Fruit fly (Drosophila melanogaster): ENCODE results near the gene Usp2.

The Usp2 gene

dm6 chrX:22491028-22491769 lies 35.6 kb downstream of the Usp2 start (continued):
- TF ChIP-seq hkb (optimal IDR thresholded peaks at IDR 0.05), result no peak
- no peak for TF ChIP-seq hkb (GFP tag; IDR thresholded peaks at IDR 0.05)
- TF ChIP-seq dpn (GFP tag; optimal IDR thresholded peaks at IDR 0.05), result peak in 1 of 2 experiments; percentile 61
- TF ChIP-seq Chrac-16 (GFP tag; optimal IDR thresholded peaks at IDR 0.05), result peak; percentile 23
- peak; percentile 38 for TF ChIP-seq Fer3 (tag; optimal IDR thresholded peaks at IDR 0.05)
- TF ChIP-seq Hr51 (GFP tag; optimal IDR thresholded peaks at IDR 0.05), result peak in 1 of 2 experiments; percentile 73
- TF ChIP-seq grau (tag; optimal IDR thresholded peaks at IDR 0.05), result peak; percentile 78
- peak; percentile 62 for TF ChIP-seq fd96Cb (tag; optimal IDR thresholded peaks at IDR 0.05)
- peak; percentile 17 for TF ChIP-seq caup (GFP tag; optimal IDR thresholded peaks at IDR 0.05; ENCODE audit: severe bottlenecking)
- no peak for TF ChIP-seq Taf1 (GFP tag; IDR thresholded peaks at IDR 0.05)
- peak; percentile 17; the same call in 1 of the 2 replicates for TF ChIP-seq MBD-R2 (GFP tag; IDR thresholded peaks at IDR 0.05)
- TF ChIP-seq CG10979 (tag; optimal IDR thresholded peaks at IDR 0.05), result peak; percentile 72
- peak; percentile 72 for TF ChIP-seq HHEX (GFP tag; optimal IDR thresholded peaks at IDR 0.05)
- TF ChIP-seq wdn (GFP tag; IDR thresholded peaks at IDR 0.05), result no peak
- peak; percentile 23; the same call in 1 of the 2 replicates for TF ChIP-seq Bgb (GFP tag; IDR thresholded peaks at IDR 0.05; ENCODE audit: partially characterized antibody)
- TF ChIP-seq CG13424 (tag; optimal IDR thresholded peaks at IDR 0.05), result peak; percentile 64
- peak; percentile 73 for TF ChIP-seq row (GFP tag; IDR thresholded peaks at IDR 0.05)
- peak; percentile 41 for TF ChIP-seq cwo (GFP tag; optimal IDR thresholded peaks at IDR 0.05)
- peak; percentile 63 for TF ChIP-seq CG4424 (GFP tag; optimal IDR thresholded peaks at IDR 0.05)
- no peak for TF ChIP-seq p53 (GFP tag; optimal IDR thresholded peaks at IDR 0.05)
- TF ChIP-seq CG15696 (tag; optimal IDR thresholded peaks at IDR 0.05), result no peak
- peak; percentile 30 for TF ChIP-seq CG2116 (GFP tag; optimal IDR thresholded peaks at IDR 0.05)

- TF ChIP-seq ash1 (GFP tag; optimal IDR thresholded peaks at IDR 0.05) (no peak), gfzf (GFP tag; optimal IDR thresholded peaks at IDR 0.05) (peak; percentile 30), Atf-2 (GFP tag; optimal IDR thresholded peaks at IDR 0.05) (no peak), stwl (tag; optimal IDR thresholded peaks at IDR 0.05) (peak; percentile 91), CG3065 (GFP tag; optimal IDR thresholded peaks at IDR 0.05) (peak; percentile 17), H15 (GFP tag; IDR thresholded peaks at IDR 0.05) (no peak), CG10366 (GFP tag; IDR thresholded peaks at IDR 0.05) (no peak)
Observed at dm6 chrX:22499557-22499956, 44.0 kb downstream of the Usp2 start.

- TF ChIP-seq BEAF-32 (GFP tag; optimal IDR thresholded peaks at IDR 0.05) (no peak), lov (optimal IDR thresholded peaks at IDR 0.05) (no peak), lov (GFP tag; IDR thresholded peaks at IDR 0.05) (no peak), CG2199 (GFP tag; IDR thresholded peaks at IDR 0.05) (peak; percentile 100), cg (GFP tag; optimal IDR thresholded peaks at IDR 0.05) (peak; percentile 47), HmgD (GFP tag; optimal IDR thresholded peaks at IDR 0.05) (no peak)
Observed at dm6 chrX:22502225-22502624, 46.6 kb downstream of the Usp2 start.

dm6 chrX:22509085-22509484 lies 53.5 kb downstream of the Usp2 start:
- no peak for TF ChIP-seq Neu2 (GFP tag; optimal IDR thresholded peaks at IDR 0.05; ENCODE audit: borderline replicate concordance)
- peak; percentile 37 for TF ChIP-seq CG4820 (GFP tag; optimal IDR thresholded peaks at IDR 0.05)
- peak; percentile 10 to 20 for TF ChIP-seq Pdp1 (GFP tag; optimal IDR thresholded peaks at IDR 0.05)
- TF ChIP-seq p53 (GFP tag; optimal IDR thresholded peaks at IDR 0.05), result no peak
- peak; percentile 10 for TF ChIP-seq CG12769 (tag; optimal IDR thresholded peaks at IDR 0.05)
- peak; percentile 41 for TF ChIP-seq CG13424 (tag; optimal IDR thresholded peaks at IDR 0.05)
- TF ChIP-seq hb (GFP tag; IDR thresholded peaks at IDR 0.05; ENCODE audit: partially characterized antibody), result no peak
- TF ChIP-seq jing (GFP tag; optimal IDR thresholded peaks at IDR 0.05), result no peak
- no peak for TF ChIP-seq kah (GFP tag; optimal IDR thresholded peaks at IDR 0.05)
- peak; percentile 9 for TF ChIP-seq CG15601 (tag; optimal IDR thresholded peaks at IDR 0.05)
- no peak for TF ChIP-seq lov (optimal IDR thresholded peaks at IDR 0.05)
- TF ChIP-seq lov (GFP tag; IDR thresholded peaks at IDR 0.05), result no peak
- peak; percentile 32; the same call in 2 of the 3 replicates for TF ChIP-seq dysf (GFP tag; IDR thresholded peaks at IDR 0.05)
- TF ChIP-seq tap (tag; optimal IDR thresholded peaks at IDR 0.05), result peak; percentile 18
- TF ChIP-seq CG6689 (GFP tag; IDR thresholded peaks at IDR 0.05), result peak; percentile 42
